Worm (Caenorhabditis elegans): Measurements from ENCODE around the gene F26H11.4.
A peak's percentile ranks its signal among the peaks of the same experiment; 100 is the strongest.

Gene F26H11.4

DNA sequence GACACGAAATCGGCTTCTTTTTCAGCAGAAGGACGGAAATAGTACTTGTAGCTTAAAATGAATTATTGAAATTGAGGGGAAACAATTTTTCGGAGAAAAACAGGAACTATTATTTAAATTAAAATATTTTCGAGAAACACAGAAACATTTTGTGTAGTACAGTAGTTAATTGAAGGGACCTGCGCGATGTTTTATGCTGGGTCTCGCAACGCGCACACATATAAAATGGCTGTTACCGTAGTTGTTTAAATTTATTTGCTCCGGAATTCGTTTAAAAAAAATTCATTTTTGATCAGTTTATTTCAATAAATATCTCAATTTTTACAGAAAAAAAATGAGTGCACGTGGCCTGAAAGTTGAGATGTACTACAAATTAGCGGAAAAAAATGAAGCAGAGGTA, 2.4 kb downstream of the F26H11.4 start, which contains the start of gene dsb-2 (continued):
- TF ChIP-seq snpc-1.3 (tag; optimal IDR thresholded peaks at IDR 0.05; ENCODE audit: insufficient read depth) = peak; percentile 16
- TF ChIP-seq xnd-1 (tag; optimal IDR thresholded peaks at IDR 0.05) = peak; percentile 96
- peak; percentile 71 for TF ChIP-seq him-1 (tag; optimal IDR thresholded peaks at IDR 0.05)
- peak; percentile 60 for TF ChIP-seq mcd-1 (GFP tag; IDR thresholded peaks at IDR 0.05)
- TF ChIP-seq egl-44 (GFP tag; IDR thresholded peaks at IDR 0.05) = no peak
- peak; percentile 99 for TF ChIP-seq lsl-1 (GFP tag; optimal IDR thresholded peaks at IDR 0.05)
- TF ChIP-seq ceh-91 (GFP tag; IDR thresholded peaks at IDR 0.05) = peak; percentile 72; the same call in 1 of the 2 replicates
- TF ChIP-seq efl-1 (GFP tag; optimal IDR thresholded peaks at IDR 0.05) = peak; percentile 58
- peak; percentile 42 for TF ChIP-seq tbp1 (GFP tag; optimal IDR thresholded peaks at IDR 0.05)
- TF ChIP-seq T07F8.4 (tag; optimal IDR thresholded peaks at IDR 0.05) = no peak
- TF ChIP-seq nhr-120 (GFP tag; IDR thresholded peaks at IDR 0.05) = no peak
- peak; percentile 32; the same call in 1 of the 2 replicates for TF ChIP-seq hmg-1.2 (GFP tag; IDR thresholded peaks at IDR 0.05)
- no peak for TF ChIP-seq sptf-2 (GFP tag; optimal IDR thresholded peaks at IDR 0.05)
- peak; percentile 84 for TF ChIP-seq lin-54 (GFP tag; optimal IDR thresholded peaks at IDR 0.05)
- peak; percentile 20; the same call in 1 of the 2 replicates for TF ChIP-seq ceh-100 (GFP tag; IDR thresholded peaks at IDR 0.05)
- peak; percentile 89 for TF ChIP-seq madf-8 (GFP tag; conservative IDR thresholded peaks at IDR 0.05)
- TF ChIP-seq zfh-2 (GFP tag; conservative IDR thresholded peaks at IDR 0.05) = no peak
- TF ChIP-seq Y95B8A.8 (GFP tag; IDR thresholded peaks at IDR 0.05) = 0 out of 2 replicates have a peak, but pooled peaks have one; percentile 50
- peak; percentile 29 for TF ChIP-seq snpc-3.4 (tag; optimal IDR thresholded peaks at IDR 0.05)
- peak; percentile 7 for TF ChIP-seq snpc-4 (GFP tag; optimal IDR thresholded peaks at IDR 0.05)
- TF ChIP-seq snpc-4 (tag; optimal IDR thresholded peaks at IDR 0.05) = peak in 1 of 4 experiments; percentile 27

DNA sequence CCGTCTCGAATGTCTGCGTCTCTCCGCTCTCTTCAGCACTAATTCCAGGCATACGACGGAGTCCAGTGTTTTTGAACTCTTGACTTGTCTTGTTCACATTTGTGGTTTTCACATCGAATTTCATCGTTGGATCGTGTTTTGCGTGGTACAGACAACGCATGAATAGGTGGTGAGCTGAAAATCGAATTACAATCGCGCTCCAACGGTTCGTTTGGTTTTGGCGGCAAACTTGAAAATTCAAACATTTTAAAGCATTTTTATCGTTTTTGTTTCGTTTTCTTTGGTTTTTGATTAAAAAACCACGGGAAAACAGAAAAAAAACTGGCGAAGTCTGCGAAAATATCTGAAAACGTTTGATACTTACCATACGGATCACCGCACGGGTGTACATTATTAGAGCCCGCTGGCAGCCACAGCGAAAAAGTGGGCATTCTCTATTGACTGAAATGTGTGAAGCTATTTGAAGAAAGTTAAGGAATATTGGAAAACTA, 4.7 kb downstream of the F26H11.4 start, which contains the start of gene exl-1:
TSS of gene exl-1 (minus strand) at position 441 of the 491 bp plus-strand sequence.
- TF ChIP-seq B0035.1 (tag; optimal IDR thresholded peaks at IDR 0.05) (no peak), efl-1 (GFP tag; optimal IDR thresholded peaks at IDR 0.05) (peak; percentile 7)

DNA sequence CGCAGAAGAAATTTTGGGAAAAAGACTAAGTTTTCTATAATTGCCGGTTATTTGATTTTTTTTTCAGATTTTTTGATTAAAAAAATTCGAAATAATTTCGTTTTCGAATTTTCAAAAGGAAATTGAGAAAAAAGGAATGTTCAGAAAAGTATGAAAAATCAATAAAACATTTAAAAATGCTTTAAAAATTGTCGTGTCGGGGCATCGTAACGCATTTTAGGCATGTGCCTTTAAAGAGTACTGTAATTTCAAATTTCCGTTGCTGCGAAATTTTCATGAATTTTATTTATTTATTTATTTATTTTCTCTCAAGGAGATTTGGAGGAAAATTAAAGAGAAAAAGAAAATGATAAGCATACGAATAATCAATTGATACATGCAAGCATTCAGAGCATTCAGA, 5.3 kb downstream of the F26H11.4 start:
- TF ChIP-seq lsl-1 (GFP tag; optimal IDR thresholded peaks at IDR 0.05) (peak; percentile 70), madf-6 (GFP tag; IDR thresholded peaks at IDR 0.05) (peak; percentile 52), ekl-4 (GFP tag; IDR thresholded peaks at IDR 0.05) (no peak), F33H1.4 (GFP tag; IDR thresholded peaks at IDR 0.05) (peak; percentile 57), die-1 (tag; optimal IDR thresholded peaks at IDR 0.05) (no peak), C17E4.6 (GFP tag; IDR thresholded peaks at IDR 0.05) (no peak), sea-2 (GFP tag; IDR thresholded peaks at IDR 0.05) (no peak), xnd-1 (tag; optimal IDR thresholded peaks at IDR 0.05) (peak; percentile 22)

DNA sequence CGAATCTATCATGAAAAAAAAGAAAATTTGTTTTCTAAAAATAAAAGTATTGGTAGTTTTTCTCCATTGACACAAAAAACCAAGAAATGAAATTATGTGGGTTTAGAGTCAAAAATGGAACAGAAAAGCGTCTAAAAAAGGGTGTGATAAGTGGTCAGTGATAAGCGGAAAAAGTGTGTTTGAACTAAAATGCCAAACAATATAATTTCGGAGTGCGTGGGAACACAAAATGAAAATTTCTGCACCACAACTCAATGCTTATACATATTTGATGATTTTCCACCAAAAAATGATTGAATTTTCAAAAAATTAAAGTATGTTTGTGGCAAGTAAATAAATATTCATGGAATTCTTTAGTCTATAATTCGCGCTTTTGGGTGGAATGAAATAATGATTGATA, 7.0 kb downstream of the F26H11.4 start:
- no peak for TF ChIP-seq akir-1 (GFP tag; optimal IDR thresholded peaks at IDR 0.05)
- TF ChIP-seq nhr-80 (tag; optimal IDR thresholded peaks at IDR 0.05) = peak; percentile 69
- no peak for TF ChIP-seq Y79H2A.3 (GFP tag; conservative IDR thresholded peaks at IDR 0.05)
- TF ChIP-seq K12H6.12 (tag; optimal IDR thresholded peaks at IDR 0.05) = no peak
- no peak for TF ChIP-seq tlf-1 (GFP tag; optimal IDR thresholded peaks at IDR 0.05)
- TF ChIP-seq F33H1.4 (GFP tag; IDR thresholded peaks at IDR 0.05) = no peak
- TF ChIP-seq ztf-6 (GFP tag; IDR thresholded peaks at IDR 0.05) = no peak

Measured in whole organism, young adult.